Worm (Caenorhabditis elegans) whole organism, early embryonic: ENCODE results near the gene T02C5.1.

Source experiments
- B0310.2 ChIP-seq: sonication (generic microtip); optimal IDR thresholded peaks from 2 replicates; lab custom pipeline; 2016; ENCODE audit warnings: mild to moderate bottlenecking, missing genetic modification characterization, missing compliant biosample characterization
- F13C5.2 ChIP-seq: sonication (generic microtip); optimal IDR thresholded peaks from 2 replicates; lab custom pipeline; 2017; ENCODE audit warnings: mild to moderate bottlenecking, missing genetic modification characterization, inconsistent platforms, missing compliant biosample characterization
- aly-1 ChIP-seq: sonication (generic microtip); optimal IDR thresholded peaks from 2 replicates; lab custom pipeline; 2016; ENCODE audit warnings: missing genetic modification characterization, missing compliant biosample characterization
- ama-1 ChIP-seq: fragments of 150-350 bp; optimal IDR thresholded peaks from 2 replicates; lab custom pipeline; 2014
- ceh-13 ChIP-seq: fragments of 200-800 bp; sonication (Bioruptor generic); optimal IDR thresholded peaks from 2 replicates; lab custom pipeline; 2018; ENCODE audit warnings: mild to moderate bottlenecking, missing genetic modification characterization, missing compliant biosample characterization
- ceh-36 ChIP-seq: sonication (generic microtip); optimal IDR thresholded peaks from 2 replicates; lab custom pipeline; 2016; ENCODE audit warnings: missing genetic modification characterization, inconsistent platforms, missing compliant biosample characterization
- ets-7 ChIP-seq: sonication (generic microtip); optimal IDR thresholded peaks from 2 replicates; lab custom pipeline; 2016; ENCODE audit warnings: missing genotype, missing genetic modification characterization, missing compliant biosample characterization
- flt-1 ChIP-seq: fragments of 200-800 bp; sonication (Bioruptor generic); IDR thresholded peaks from 2 replicates; pipeline ENCODE4 v1.3.6; 2022; ENCODE audit warnings: missing genetic modification characterization, missing compliant biosample characterization
- hmbx-1 ChIP-seq: sonication (generic microtip); optimal IDR thresholded peaks from 2 replicates; lab custom pipeline; 2016; ENCODE audit warnings: mild to moderate bottlenecking, missing genetic modification characterization, missing compliant biosample characterization
- hmg-4 ChIP-seq: fragments of 200-800 bp; sonication (Bioruptor generic); optimal IDR thresholded peaks from 2 replicates; lab custom pipeline; 2018; ENCODE audit warnings: mild to moderate bottlenecking, missing genetic modification characterization, missing compliant biosample characterization
- hnd-1 ChIP-seq: sonication (generic microtip); optimal IDR thresholded peaks from 2 replicates; lab custom pipeline; 2016; ENCODE audit warnings: missing genetic modification characterization, missing compliant biosample characterization
- pes-1 ChIP-seq: fragments of 200-800 bp; sonication (Bioruptor generic); IDR thresholded peaks from 2 replicates; pipeline ENCODE4 v1.3.6; 2022; ENCODE audit warnings: missing genetic modification reagents, missing genetic modification characterization, missing compliant biosample characterization
- scrt-1 ChIP-seq: fragments of 200-800 bp; sonication (Bioruptor generic); IDR thresholded peaks from 2 replicates; pipeline ENCODE4 v1.3.6; 2022; ENCODE audit warnings: missing genetic modification characterization, missing compliant biosample characterization
- sea-1 ChIP-seq: fragments of 200-800 bp; sonication (Bioruptor generic); conservative IDR thresholded peaks from 2 replicates; pipeline ENCODE4 v1.3.6; 2022; ENCODE audit warnings: missing genetic modification characterization, missing compliant biosample characterization
- tbx-11 ChIP-seq: fragments of 200-800 bp; sonication (Bioruptor generic); IDR thresholded peaks from 2 replicates; pipeline ENCODE4 v1.3.6; 2022; ENCODE audit warnings: missing genetic modification characterization, missing compliant biosample characterization
- tbx-37 ChIP-seq: fragments of 200-800 bp; sonication (Bioruptor generic); conservative IDR thresholded peaks from 2 replicates; pipeline ENCODE4 v1.3.6; 2022; ENCODE audit warnings: missing genetic modification reagents, missing genetic modification characterization, missing compliant biosample characterization
- tra-4 ChIP-seq: sonication (generic microtip); optimal IDR thresholded peaks from 2 replicates; lab custom pipeline; 2017; ENCODE audit warnings: missing genetic modification characterization, missing compliant biosample characterization

T02C5.1 gene

DNA sequence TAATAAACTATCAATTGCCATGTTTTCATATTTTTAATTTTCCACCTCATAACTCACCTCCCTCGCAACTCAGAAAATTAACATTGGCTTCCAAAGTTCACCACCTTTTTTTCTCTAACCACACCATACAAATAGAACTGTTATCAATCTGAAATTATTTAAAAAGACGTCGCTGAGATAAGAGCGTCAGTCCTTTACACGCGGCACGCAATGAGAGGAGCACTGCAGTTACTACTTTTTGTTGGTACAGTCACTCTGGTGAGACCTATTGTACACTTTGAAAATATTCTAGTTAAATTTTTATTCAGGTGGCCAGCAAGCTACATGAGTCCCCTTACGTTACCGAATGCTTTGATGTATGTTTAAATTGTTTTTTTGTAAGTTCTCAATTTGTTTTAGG, at the start of gene T02C5.1:
Gene T02C5.1 (plus strand): TSS at position 199 of the 400 bp plus-strand sequence.
- TF ChIP-seq pes-1 (no peak), scrt-1 (GFP tag; lab: Robert Waterston, UW) (no peak), ets-7 (tag; lab: Kevin White, UChicago) (no peak), ceh-36 (no peak), tbx-11 (GFP tag; lab: Robert Waterston, UW) (no peak), aly-1 (tag; lab: Kevin White, UChicago) (no peak), flt-1 (GFP tag; lab: Robert Waterston, UW) (no peak), sea-1 (GFP tag; lab: Robert Waterston, UW) (no peak)

DNA sequence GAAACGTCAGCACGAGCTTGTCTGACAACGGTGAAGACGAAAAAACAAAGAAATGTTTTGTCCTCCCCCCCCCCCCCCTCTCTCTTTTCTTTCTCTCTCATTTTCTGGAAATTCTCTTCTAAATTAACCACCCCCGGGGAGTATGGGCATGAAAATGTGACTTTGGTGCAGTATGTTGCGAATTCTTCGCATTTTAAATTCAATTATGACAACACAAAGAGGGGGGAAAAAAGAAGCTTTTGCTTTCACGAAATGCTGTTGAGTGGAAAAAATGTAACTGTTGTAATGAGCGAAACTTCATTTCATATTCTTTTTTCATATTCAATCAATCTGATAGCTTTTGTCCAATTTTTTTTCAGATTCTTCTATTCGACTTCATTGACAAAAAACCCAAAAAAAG, 40.4 kb upstream of the T02C5.1 start:
- TF ChIP-seq scrt-1 (GFP tag; lab: Robert Waterston, UW) (no peak), ets-7 (tag; lab: Kevin White, UChicago) (no peak), sea-1 (GFP tag; lab: Robert Waterston, UW) (no peak), ceh-13 (no peak), tbx-37 (GFP tag; lab: Robert Waterston, UW) (no peak), ama-1 (lab: Kevin White, UChicago) (no peak), flt-1 (GFP tag; lab: Robert Waterston, UW) (no peak), hmbx-1 (tag; lab: Kevin White, UChicago) (no peak), aly-1 (tag; lab: Kevin White, UChicago) (no peak), hmg-4 (no peak), ceh-36 (no peak), tra-4 (tag; lab: Kevin White, UChicago) (no peak), B0310.2 (tag; lab: Kevin White, UChicago) (no peak), tbx-11 (GFP tag; lab: Robert Waterston, UW) (no peak), F13C5.2 (tag; lab: Kevin White, UChicago) (no peak), hnd-1 (tag; lab: Kevin White, UChicago) (no peak), pes-1 (no peak)

DNA sequence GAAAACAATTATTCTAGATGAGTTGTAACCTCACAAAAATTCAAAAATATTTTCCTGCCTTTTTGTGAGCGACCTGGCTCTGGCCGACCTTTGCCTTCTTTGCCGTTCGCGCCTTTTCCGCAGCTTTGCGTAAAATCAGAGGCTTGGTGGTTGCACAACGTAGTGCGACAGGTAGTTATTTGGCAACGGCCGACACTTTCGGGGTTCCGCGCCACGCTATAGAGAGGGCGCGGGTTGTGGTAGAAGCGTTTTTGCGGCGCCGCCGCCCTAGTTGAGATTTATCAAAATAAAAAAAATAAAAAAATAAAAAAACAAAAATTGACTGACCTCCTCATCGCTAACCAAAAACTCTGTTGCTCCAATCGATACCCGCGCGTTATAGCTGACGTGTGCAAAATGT, 30.9 kb upstream of the T02C5.1 start:
- TF ChIP-seq F13C5.2 (tag; lab: Kevin White, UChicago) (no peak), ets-7 (tag; lab: Kevin White, UChicago) (no peak), ama-1 (lab: Kevin White, UChicago) (no peak), aly-1 (tag; lab: Kevin White, UChicago) (no peak), flt-1 (GFP tag; lab: Robert Waterston, UW) (no peak), scrt-1 (GFP tag; lab: Robert Waterston, UW) (no peak), tra-4 (tag; lab: Kevin White, UChicago) (no peak), hmg-4 (no peak), ceh-13 (no peak), pes-1 (no peak), tbx-11 (GFP tag; lab: Robert Waterston, UW) (no peak), sea-1 (GFP tag; lab: Robert Waterston, UW) (no peak), hnd-1 (tag; lab: Kevin White, UChicago) (no peak)

DNA sequence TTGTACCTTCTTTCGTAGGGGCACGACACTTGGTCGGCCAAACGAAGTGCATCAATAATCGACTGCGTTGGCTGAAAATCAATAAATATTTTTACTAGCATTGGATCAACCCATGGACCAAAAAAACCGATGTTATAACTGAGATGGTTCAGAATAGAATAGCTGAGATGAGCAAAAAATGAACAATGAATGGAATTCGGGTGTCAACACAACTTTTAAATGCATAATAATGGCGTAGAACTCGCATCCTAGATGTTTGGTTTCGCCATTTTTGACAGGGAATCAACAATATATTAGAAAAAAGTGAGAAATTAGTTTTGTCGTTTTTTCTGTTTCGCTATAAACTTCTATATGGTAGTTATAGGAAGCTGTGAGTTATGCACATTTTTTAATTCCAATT, 30.4 kb upstream of the T02C5.1 start, which contains the start of gene F54G2.1:
Gene F54G2.1 (minus strand): TSS at position 101 of the 400 bp plus-strand sequence.
- TF ChIP-seq ceh-36 (no peak), tbx-37 (GFP tag; lab: Robert Waterston, UW) (no peak), flt-1 (GFP tag; lab: Robert Waterston, UW) (no peak), tbx-11 (GFP tag; lab: Robert Waterston, UW) (no peak), ceh-13 (no peak), hnd-1 (tag; lab: Kevin White, UChicago) (no peak), hmbx-1 (tag; lab: Kevin White, UChicago) (no peak), F13C5.2 (tag; lab: Kevin White, UChicago) (no peak), aly-1 (tag; lab: Kevin White, UChicago) (no peak), scrt-1 (GFP tag; lab: Robert Waterston, UW) (no peak), ets-7 (tag; lab: Kevin White, UChicago) (no peak), ama-1 (lab: Kevin White, UChicago) (no peak), sea-1 (GFP tag; lab: Robert Waterston, UW) (no peak), tra-4 (tag; lab: Kevin White, UChicago) (no peak), hmg-4 (no peak), pes-1 (no peak)

DNA sequence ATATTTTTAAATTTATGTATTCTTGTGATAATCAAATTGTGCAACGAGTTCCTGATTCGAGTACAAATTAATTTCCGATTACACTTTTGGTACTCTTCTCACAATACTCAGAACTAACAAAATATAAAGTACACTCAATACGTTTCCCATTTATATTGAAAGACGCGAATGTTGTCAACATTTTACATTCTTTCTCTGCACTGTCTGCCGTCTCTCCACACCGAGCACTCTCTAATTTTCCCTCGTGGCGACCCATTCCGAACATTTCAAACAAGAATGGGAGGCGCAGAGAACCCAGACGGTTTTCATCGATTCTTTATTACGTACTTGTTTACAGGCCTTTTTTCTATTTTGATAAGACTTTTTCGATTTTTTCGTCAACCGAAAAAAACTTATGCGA, 26.9 kb upstream of the T02C5.1 start, which contains the start of gene C09B7.2:
Gene C09B7.2 (plus strand): TSS at position 349 of the 400 bp plus-strand sequence.
- TF ChIP-seq ets-7 (tag; lab: Kevin White, UChicago), result no peak
- no peak for TF ChIP-seq flt-1 (GFP tag; lab: Robert Waterston, UW)
- TF ChIP-seq hmbx-1 (tag; lab: Kevin White, UChicago), result no peak
- no peak for TF ChIP-seq ama-1 (lab: Kevin White, UChicago)
- TF ChIP-seq F13C5.2 (tag; lab: Kevin White, UChicago), result no peak
- no peak for TF ChIP-seq tra-4 (tag; lab: Kevin White, UChicago)
- TF ChIP-seq ceh-13, result no peak
- no peak for TF ChIP-seq tbx-11 (GFP tag; lab: Robert Waterston, UW)
- TF ChIP-seq pes-1, result no peak
- no peak for TF ChIP-seq aly-1 (tag; lab: Kevin White, UChicago)
- no peak for TF ChIP-seq ceh-36
- no peak for TF ChIP-seq scrt-1 (GFP tag; lab: Robert Waterston, UW)
- TF ChIP-seq B0310.2 (tag; lab: Kevin White, UChicago), result no peak
- no peak for TF ChIP-seq hmg-4
- no peak for TF ChIP-seq sea-1 (GFP tag; lab: Robert Waterston, UW)
- TF ChIP-seq hnd-1 (tag; lab: Kevin White, UChicago), result no peak
- TF ChIP-seq tbx-37 (GFP tag; lab: Robert Waterston, UW), result no peak

DNA sequence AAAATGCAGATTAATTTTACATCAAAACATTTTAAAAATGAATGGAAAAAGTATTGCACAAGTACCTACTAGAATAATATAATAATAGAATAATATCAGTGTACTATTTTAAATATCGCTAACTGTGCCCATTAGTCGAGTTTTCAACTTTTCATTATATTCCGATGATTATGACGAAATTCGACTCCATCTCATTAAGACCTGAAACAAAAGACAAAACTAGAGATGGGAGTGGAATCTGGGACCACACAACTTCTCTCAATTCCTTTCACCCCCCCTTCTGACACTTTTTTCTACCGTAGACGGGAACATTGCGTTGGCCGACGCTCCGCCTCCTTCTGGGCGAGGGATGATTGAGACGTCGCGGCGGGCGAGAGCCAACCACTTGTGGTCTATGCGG, 21.5 kb upstream of the T02C5.1 start, which contains the start of gene ser-7:
Gene ser-7 (plus strand): TSS at position 301 of the 400 bp plus-strand sequence.
- TF ChIP-seq sea-1 (GFP tag; lab: Robert Waterston, UW), result no peak
- TF ChIP-seq hmg-4, result no peak
- TF ChIP-seq tbx-11 (GFP tag; lab: Robert Waterston, UW), result no peak
- no peak for TF ChIP-seq ets-7 (tag; lab: Kevin White, UChicago)
- no peak for TF ChIP-seq ceh-13
- no peak for TF ChIP-seq tbx-37 (GFP tag; lab: Robert Waterston, UW)
- no peak for TF ChIP-seq tra-4 (tag; lab: Kevin White, UChicago)
- no peak for TF ChIP-seq flt-1 (GFP tag; lab: Robert Waterston, UW)
- TF ChIP-seq pes-1, result no peak

DNA sequence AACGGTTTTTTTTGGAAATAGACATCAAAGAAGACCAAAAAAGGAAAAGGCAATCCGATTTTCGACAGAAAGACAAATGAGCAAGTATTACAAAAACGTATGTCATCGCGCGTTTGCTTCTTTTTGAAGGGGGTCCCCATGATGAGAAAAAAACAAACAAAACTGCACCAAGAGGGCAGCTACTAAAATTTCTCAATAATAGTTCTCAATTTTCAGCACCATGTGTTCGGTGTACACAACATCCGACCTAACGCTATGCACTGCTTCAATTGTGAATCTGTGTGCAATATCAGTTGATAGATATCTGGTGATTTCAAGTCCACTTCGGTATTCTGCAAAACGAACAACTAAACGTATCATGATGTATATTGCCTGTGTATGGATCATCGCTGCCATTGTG, 20.2 kb upstream of the T02C5.1 start:
- TF ChIP-seq tbx-11 (GFP tag; lab: Robert Waterston, UW) (no peak), aly-1 (tag; lab: Kevin White, UChicago) (no peak), B0310.2 (tag; lab: Kevin White, UChicago) (no peak), hnd-1 (tag; lab: Kevin White, UChicago) (no peak), F13C5.2 (tag; lab: Kevin White, UChicago) (no peak), hmg-4 (no peak), ets-7 (tag; lab: Kevin White, UChicago) (no peak), tbx-37 (GFP tag; lab: Robert Waterston, UW) (no peak)
